Fruit fly (Drosophila melanogaster) whole organism, embryonic: ENCODE measurements around the gene Bx.

Experiments used
- CG11560 ChIP-seq: fragments of 200-800 bp; sonication (Bioruptor generic); IDR thresholded peaks from 3 replicates; pipeline ENCODE4 v1.3.6; 2022; ENCODE audit warnings: missing biosample characterization, missing genetic modification characterization
- CG11696 ChIP-seq: fragments of 200-800 bp; sonication (Bioruptor generic); IDR thresholded peaks from 2 replicates; pipeline ENCODE4 v1.3.6; 2022; ENCODE audit warnings: missing biosample characterization, missing genetic modification characterization
- CG6854 ChIP-seq: fragments of 200-800 bp; sonication (Bioruptor generic); optimal IDR thresholded peaks from 3 replicates; lab custom pipeline; 2017; ENCODE audit warnings: missing biosample characterization, mild to moderate bottlenecking, missing genetic modification characterization
- Dad ChIP-seq: fragments of 200-800 bp; sonication (Bioruptor generic); optimal IDR thresholded peaks from 3 replicates; lab custom pipeline; 2016; ENCODE audit warnings: missing biosample characterization, missing genetic modification characterization
- Mes4 ChIP-seq: fragments of 200-800 bp; sonication (Bioruptor generic); optimal IDR thresholded peaks from 2 replicates; lab custom pipeline; 2016; ENCODE audit warnings: missing biosample characterization, missing genetic modification characterization
- Pdp1 ChIP-seq, 2 experiments: fragments of 200-800 bp; sonication (Bioruptor generic); optimal IDR thresholded peaks; 3 replicates each; lab custom pipeline; 2016; ENCODE audit warnings: missing biosample characterization in 2 of 2, missing genetic modification characterization in 2 of 2, mild to moderate bottlenecking in 1 of 2, moderate library complexity in 1 of 2
- sisA ChIP-seq: fragments of 200-800 bp; sonication (Bioruptor generic); IDR thresholded peaks from 2 replicates; pipeline ENCODE4 v1.3.6; 2022; ENCODE audit warnings: missing biosample characterization, missing genetic modification characterization
- sqz ChIP-seq: fragments of 200-800 bp; sonication (Bioruptor generic); optimal IDR thresholded peaks from 3 replicates; lab custom pipeline; 2018; ENCODE audit warnings: missing biosample characterization, mild to moderate bottlenecking, missing genetic modification characterization

DNA sequence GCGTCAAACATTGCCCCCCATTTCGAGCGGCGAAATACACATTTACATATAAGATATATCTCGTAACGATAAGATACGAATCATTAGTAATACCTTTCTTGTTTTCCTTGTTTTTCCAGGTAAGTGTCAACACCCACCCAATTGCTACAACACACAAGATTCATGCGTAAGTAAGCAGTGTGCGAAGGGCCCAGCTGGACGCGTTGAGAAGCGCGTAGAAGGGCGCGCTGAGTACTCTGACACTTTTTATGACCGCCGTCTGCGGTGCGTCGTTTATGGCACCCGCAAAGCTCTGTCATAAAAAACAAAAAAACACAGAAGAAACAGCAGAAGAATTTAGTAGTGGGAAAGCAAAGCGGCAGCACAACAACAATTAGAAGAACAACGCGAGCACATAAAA is 32.5 kb downstream of the Bx start:
- no peak for TF ChIP-seq CG11560 (tag; lab: Robert Waterston, UW)
- peak; percentile 19 for TF ChIP-seq sqz (GFP tag; lab: Kevin White, UChicago)
- no peak for TF ChIP-seq CG11696 (GFP tag; lab: Robert Waterston, UW)
- TF ChIP-seq Mes4 (GFP tag; lab: Kevin White, UChicago) = no peak
- TF ChIP-seq Pdp1 (GFP tag; optimal IDR thresholded peaks at IDR 0.05; lab: Kevin White, UChicago) = peak in 1 of 2 experiments; percentile 36
- TF ChIP-seq Dad (GFP tag; lab: Kevin White, UChicago) = no peak
- no peak for TF ChIP-seq CG6854 (GFP tag; lab: Kevin White, UChicago)
- TF ChIP-seq sisA (GFP tag; lab: Robert Waterston, UW) = no peak
